Worm (Caenorhabditis elegans): ENCODE results near the gene Y51A2B.5.

ce11 chrV:18346080-18346479, 43.0 kb upstream of the Y51A2B.5 start:
- no peak for TF ChIP-seq flt-1 (GFP tag; IDR thresholded peaks at IDR 0.05)
- TF ChIP-seq klf-2 (GFP tag; conservative IDR thresholded peaks at IDR 0.05) = no peak
- no peak for TF ChIP-seq tab-1 (GFP tag; IDR thresholded peaks at IDR 0.05)
- TF ChIP-seq med-1 (GFP tag; optimal IDR thresholded peaks at IDR 0.05; ENCODE audit: insufficient read depth) = no peak
- TF ChIP-seq T22C8.4 (GFP tag; IDR thresholded peaks at IDR 0.05) = no peak
- no peak for TF ChIP-seq ref-1 (GFP tag; conservative IDR thresholded peaks at IDR 0.05)
- no peak for TF ChIP-seq ztf-23 (GFP tag; IDR thresholded peaks at IDR 0.05)

Measured in whole organism, midembryonic.